Worm (Caenorhabditis elegans): ENCODE results near the gene ddn-3.
"Not testable (repeated sequence)": the region's sequence is repeated elsewhere in the genome, so short reads cannot be mapped to it uniquely, and the experiment has no call there.

The ddn-3 gene

ce11 chrV:14283241-14283640 is 27.8 kb downstream of the ddn-3 start, which contains the start of gene F40G12.10:
TSS of gene F40G12.10 (plus strand) at chrV:14283541.
- no peak for TF ChIP-seq med-1 (GFP tag; optimal IDR thresholded peaks at IDR 0.05; ENCODE audit: insufficient read depth)
- TF ChIP-seq tab-1 (GFP tag; IDR thresholded peaks at IDR 0.05) = no peak
- no peak for TF ChIP-seq ref-1 (GFP tag; conservative IDR thresholded peaks at IDR 0.05)
- no peak for TF ChIP-seq cog-1 (tag; optimal IDR thresholded peaks at IDR 0.05)
- TF ChIP-seq flt-1 (GFP tag; IDR thresholded peaks at IDR 0.05) = no peak
- no peak for TF ChIP-seq T22C8.4 (GFP tag; IDR thresholded peaks at IDR 0.05)
- TF ChIP-seq ztf-23 (GFP tag; IDR thresholded peaks at IDR 0.05) = no peak
- TF ChIP-seq ztf-29 (GFP tag; IDR thresholded peaks at IDR 0.05) = no peak
- TF ChIP-seq klf-2 (GFP tag; conservative IDR thresholded peaks at IDR 0.05) = no peak

ce11 chrV:14282222-14282709 is 28.7 kb downstream of the ddn-3 start, which contains the start of the genes srt-74 and F40G12.9:
TSS of gene srt-74 (minus strand) at chrV:14282322.
TSS of gene F40G12.9 (plus strand) at chrV:14282659.
- TF ChIP-seq ref-1 (GFP tag; conservative IDR thresholded peaks at IDR 0.05) = no peak
- no peak for TF ChIP-seq flt-1 (GFP tag; IDR thresholded peaks at IDR 0.05)
- no peak for TF ChIP-seq cog-1 (tag; optimal IDR thresholded peaks at IDR 0.05)
- TF ChIP-seq klf-2 (GFP tag; conservative IDR thresholded peaks at IDR 0.05) = no peak
- no peak for TF ChIP-seq tab-1 (GFP tag; IDR thresholded peaks at IDR 0.05)
- TF ChIP-seq T22C8.4 (GFP tag; IDR thresholded peaks at IDR 0.05) = no peak
- no peak for TF ChIP-seq ztf-23 (GFP tag; IDR thresholded peaks at IDR 0.05)
- TF ChIP-seq med-1 (GFP tag; optimal IDR thresholded peaks at IDR 0.05; ENCODE audit: insufficient read depth) = no peak
- TF ChIP-seq ztf-29 (GFP tag; IDR thresholded peaks at IDR 0.05) = no peak

- TF ChIP-seq med-1 (GFP tag; optimal IDR thresholded peaks at IDR 0.05; ENCODE audit: insufficient read depth) (no peak), klf-2 (GFP tag; conservative IDR thresholded peaks at IDR 0.05) (no peak), ztf-29 (GFP tag; IDR thresholded peaks at IDR 0.05) (no peak), ref-1 (GFP tag; conservative IDR thresholded peaks at IDR 0.05) (no peak), flt-1 (GFP tag; IDR thresholded peaks at IDR 0.05) (no peak), T22C8.4 (GFP tag; IDR thresholded peaks at IDR 0.05) (no peak), cog-1 (tag; optimal IDR thresholded peaks at IDR 0.05) (no peak), tab-1 (GFP tag; IDR thresholded peaks at IDR 0.05) (no peak), ztf-23 (GFP tag; IDR thresholded peaks at IDR 0.05) (no peak)
Measured at ce11 chrV:14279777-14280176, 31.2 kb downstream of the ddn-3 start, which contains the start of gene srt-33. TSS of gene srt-33 (minus strand) at chrV:14279877.

ce11 chrV:14274268-14274667 is 36.7 kb downstream of the ddn-3 start, which contains the start of gene F40G12.7:
TSS of gene F40G12.7 (plus strand) at chrV:14274568.
- not testable (repeated sequence) for TF ChIP-seq ztf-29 (GFP tag; IDR thresholded peaks at IDR 0.05); ref-1 (GFP tag; conservative IDR thresholded peaks at IDR 0.05); flt-1 (GFP tag; IDR thresholded peaks at IDR 0.05)

ce11 chrV:14273019-14273418 is 38.0 kb downstream of the ddn-3 start, which contains the start of gene F40G12.6:
TSS of gene F40G12.6 (minus strand) at chrV:14273119.
- no peak for TF ChIP-seq med-1 (GFP tag; optimal IDR thresholded peaks at IDR 0.05; ENCODE audit: insufficient read depth)

ce11 chrV:14270729-14271128 is 40.3 kb downstream of the ddn-3 start, which contains the start of gene F40G12.5:
TSS of gene F40G12.5 (minus strand) at chrV:14270829.
- TF ChIP-seq flt-1 (GFP tag; IDR thresholded peaks at IDR 0.05) = no peak
- no peak for TF ChIP-seq ref-1 (GFP tag; conservative IDR thresholded peaks at IDR 0.05)
- TF ChIP-seq cog-1 (tag; optimal IDR thresholded peaks at IDR 0.05) = no peak
- TF ChIP-seq T22C8.4 (GFP tag; IDR thresholded peaks at IDR 0.05) = no peak
- no peak for TF ChIP-seq ztf-23 (GFP tag; IDR thresholded peaks at IDR 0.05)
- TF ChIP-seq klf-2 (GFP tag; conservative IDR thresholded peaks at IDR 0.05) = no peak
- no peak for TF ChIP-seq tab-1 (GFP tag; IDR thresholded peaks at IDR 0.05)
- TF ChIP-seq med-1 (GFP tag; optimal IDR thresholded peaks at IDR 0.05; ENCODE audit: insufficient read depth) = no peak
- TF ChIP-seq ztf-29 (GFP tag; IDR thresholded peaks at IDR 0.05) = no peak

- TF ChIP-seq klf-2 (GFP tag; conservative IDR thresholded peaks at IDR 0.05) (no peak), ztf-29 (GFP tag; IDR thresholded peaks at IDR 0.05) (no peak), tab-1 (GFP tag; IDR thresholded peaks at IDR 0.05) (no peak), cog-1 (tag; optimal IDR thresholded peaks at IDR 0.05) (no peak), T22C8.4 (GFP tag; IDR thresholded peaks at IDR 0.05) (no peak), ztf-23 (GFP tag; IDR thresholded peaks at IDR 0.05) (no peak), flt-1 (GFP tag; IDR thresholded peaks at IDR 0.05) (no peak), ref-1 (GFP tag; conservative IDR thresholded peaks at IDR 0.05) (no peak), med-1 (GFP tag; optimal IDR thresholded peaks at IDR 0.05; ENCODE audit: insufficient read depth) (no peak)
Measured at ce11 chrV:14268616-14269015, 42.4 kb downstream of the ddn-3 start, which contains the start of gene F40G12.4. TSS of gene F40G12.4 (minus strand) at chrV:14268716.

ce11 chrV:14267326-14267942 is 43.6 kb downstream of the ddn-3 start:
- no peak for TF ChIP-seq klf-2 (GFP tag; conservative IDR thresholded peaks at IDR 0.05)
- TF ChIP-seq T22C8.4 (GFP tag; IDR thresholded peaks at IDR 0.05) = no peak
- no peak for TF ChIP-seq flt-1 (GFP tag; IDR thresholded peaks at IDR 0.05)
- no peak for TF ChIP-seq ztf-23 (GFP tag; IDR thresholded peaks at IDR 0.05)
- TF ChIP-seq cog-1 (tag; optimal IDR thresholded peaks at IDR 0.05) = no peak
- TF ChIP-seq med-1 (GFP tag; optimal IDR thresholded peaks at IDR 0.05; ENCODE audit: insufficient read depth) = no peak
- no peak for TF ChIP-seq ztf-29 (GFP tag; IDR thresholded peaks at IDR 0.05)
- TF ChIP-seq tab-1 (GFP tag; IDR thresholded peaks at IDR 0.05) = no peak
- no peak for TF ChIP-seq ref-1 (GFP tag; conservative IDR thresholded peaks at IDR 0.05)

- no peak for TF ChIP-seq ref-1 (GFP tag; conservative IDR thresholded peaks at IDR 0.05)
- no peak for TF ChIP-seq flt-1 (GFP tag; IDR thresholded peaks at IDR 0.05)
- TF ChIP-seq T22C8.4 (GFP tag; IDR thresholded peaks at IDR 0.05) = no peak
- TF ChIP-seq cog-1 (tag; optimal IDR thresholded peaks at IDR 0.05) = no peak
- no peak for TF ChIP-seq ztf-23 (GFP tag; IDR thresholded peaks at IDR 0.05)
- no peak for TF ChIP-seq ztf-29 (GFP tag; IDR thresholded peaks at IDR 0.05)
- no peak for TF ChIP-seq med-1 (GFP tag; optimal IDR thresholded peaks at IDR 0.05; ENCODE audit: insufficient read depth)
- TF ChIP-seq klf-2 (GFP tag; conservative IDR thresholded peaks at IDR 0.05) = no peak
- TF ChIP-seq tab-1 (GFP tag; IDR thresholded peaks at IDR 0.05) = no peak
Measured at ce11 chrV:14260831-14261230, 50.2 kb downstream of the ddn-3 start, which contains the start of gene F40G12.2. TSS of gene F40G12.2 (minus strand) at chrV:14260931.
